Fruit fly (Drosophila melanogaster): Measurements from ENCODE around the gene Gos28.

The Gos28 gene

dm6 chr3R:18693611-18694010 lies 30.1 kb downstream of the Gos28 start, which contains the start of gene CG14300:
Gene CG14300 (minus strand): TSS chr3R:18693711.
- TF ChIP-seq dsf (GFP tag; optimal IDR thresholded peaks at IDR 0.05; ENCODE audit: borderline replicate concordance) (no peak), Abd-B (GFP tag; optimal IDR thresholded peaks at IDR 0.05) (no peak), jim (GFP tag; optimal IDR thresholded peaks at IDR 0.05) (no peak), brk (GFP tag; optimal IDR thresholded peaks at IDR 0.05) (no peak), Mio (GFP tag; optimal IDR thresholded peaks at IDR 0.05) (no peak), CG32264 (GFP tag; optimal IDR thresholded peaks at IDR 0.05) (no peak), ey (GFP tag; optimal IDR thresholded peaks at IDR 0.05) (no peak), pan (optimal IDR thresholded peaks at IDR 0.05) (no peak), Myc (optimal IDR thresholded peaks at IDR 0.05) (no peak), N (GFP tag; optimal IDR thresholded peaks at IDR 0.05) (no peak), Hnf4 (GFP tag; optimal IDR thresholded peaks at IDR 0.05) (no peak), Jra (GFP tag; optimal IDR thresholded peaks at IDR 0.05) (no peak)

- TF ChIP-seq Jra (GFP tag; optimal IDR thresholded peaks at IDR 0.05) (no peak), h (GFP tag; optimal IDR thresholded peaks at IDR 0.05) (no peak), GATAd (GFP tag; optimal IDR thresholded peaks at IDR 0.05) (no peak), tai (GFP tag; optimal IDR thresholded peaks at IDR 0.05) (no peak), jim (GFP tag; optimal IDR thresholded peaks at IDR 0.05) (no peak), Hr83 (GFP tag; optimal IDR thresholded peaks at IDR 0.05; ENCODE audit: poor library complexity, severe bottlenecking) (no peak), sv (GFP tag; optimal IDR thresholded peaks at IDR 0.05) (no peak), Rel (GFP tag; optimal IDR thresholded peaks at IDR 0.05) (no peak), Rel (tag; optimal IDR thresholded peaks at IDR 0.05) (no peak), Hr78 (GFP tag; optimal IDR thresholded peaks at IDR 0.05) (no peak), lola (GFP tag; optimal IDR thresholded peaks at IDR 0.05) (no peak)
These were observed 31.4 kb downstream of the Gos28 start, which contains the start of gene CG34282 for dm6 chr3R:18694952-18695351. Gene CG34282 (plus strand): TSS chr3R:18695252.

- TF ChIP-seq tai (GFP tag; optimal IDR thresholded peaks at IDR 0.05) = no peak
- TF ChIP-seq brk (GFP tag; optimal IDR thresholded peaks at IDR 0.05) = no peak
- TF ChIP-seq Sp1 (GFP tag; optimal IDR thresholded peaks at IDR 0.05) = no peak
- no peak for TF ChIP-seq Vsx2 (GFP tag; optimal IDR thresholded peaks at IDR 0.05; ENCODE audit: partially characterized antibody)
- no peak for TF ChIP-seq CG32264 (GFP tag; optimal IDR thresholded peaks at IDR 0.05)
- TF ChIP-seq lola (GFP tag; optimal IDR thresholded peaks at IDR 0.05) = no peak
- no peak for TF ChIP-seq Dfd (GFP tag; optimal IDR thresholded peaks at IDR 0.05)
- no peak for TF ChIP-seq ey (GFP tag; optimal IDR thresholded peaks at IDR 0.05)
- TF ChIP-seq Jra (GFP tag; optimal IDR thresholded peaks at IDR 0.05) = no peak
- no peak for TF ChIP-seq jim (GFP tag; optimal IDR thresholded peaks at IDR 0.05)
- no peak for TF ChIP-seq Rel (GFP tag; optimal IDR thresholded peaks at IDR 0.05)
- TF ChIP-seq Rel (tag; optimal IDR thresholded peaks at IDR 0.05) = no peak
- no peak for TF ChIP-seq N (GFP tag; optimal IDR thresholded peaks at IDR 0.05)
- TF ChIP-seq Mio (GFP tag; optimal IDR thresholded peaks at IDR 0.05) = no peak
- TF ChIP-seq Abd-B (GFP tag; optimal IDR thresholded peaks at IDR 0.05) = no peak
- no peak for TF ChIP-seq woc (GFP tag; optimal IDR thresholded peaks at IDR 0.05)
- no peak for TF ChIP-seq pan (optimal IDR thresholded peaks at IDR 0.05)
- TF ChIP-seq fru (GFP tag; optimal IDR thresholded peaks at IDR 0.05) = no peak
- no peak for TF ChIP-seq CG9705 (GFP tag; optimal IDR thresholded peaks at IDR 0.05)
These were observed 35.5 kb downstream of the Gos28 start for dm6 chr3R:18698855-18699569.

- no peak for TF ChIP-seq dl (GFP tag; optimal IDR thresholded peaks at IDR 0.05; ENCODE audit: insufficient read depth in 1 of 2, partially characterized antibody in 2 of 2)
- TF ChIP-seq Abd-B (GFP tag; optimal IDR thresholded peaks at IDR 0.05) = no peak
- no peak for TF ChIP-seq HLH106 (tag; optimal IDR thresholded peaks at IDR 0.05)
- no peak for TF ChIP-seq tai (GFP tag; optimal IDR thresholded peaks at IDR 0.05)
- no peak for TF ChIP-seq Hr78 (GFP tag; optimal IDR thresholded peaks at IDR 0.05)
- no peak for TF ChIP-seq psq (GFP tag; optimal IDR thresholded peaks at IDR 0.05)
- no peak for TF ChIP-seq br (GFP tag; optimal IDR thresholded peaks at IDR 0.05)
- TF ChIP-seq GATAd (GFP tag; optimal IDR thresholded peaks at IDR 0.05) = no peak
- TF ChIP-seq sage (GFP tag; optimal IDR thresholded peaks at IDR 0.05) = no peak
- TF ChIP-seq dmrt93B (GFP tag; optimal IDR thresholded peaks at IDR 0.05) = no peak
- TF ChIP-seq OdsH (GFP tag; optimal IDR thresholded peaks at IDR 0.05) = no peak
- no peak for TF ChIP-seq Dfd (GFP tag; optimal IDR thresholded peaks at IDR 0.05)
- TF ChIP-seq Dif (GFP tag; optimal IDR thresholded peaks at IDR 0.05; ENCODE audit: partially characterized antibody) = no peak
These were observed 40.0 kb downstream of the Gos28 start for dm6 chr3R:18703514-18703913.
